Worm (Caenorhabditis elegans) whole organism, young adult: Measurements from ENCODE around the gene let-756.

Experiments used
- B0035.1 ChIP-seq: sonication (generic microtip); optimal IDR thresholded peaks from 2 replicates; lab custom pipeline; 2016; ENCODE audit warnings: missing genetic modification characterization, mild to moderate bottlenecking, missing compliant biosample characterization, missing genotype, missing genetic modification reagents
- F23B12.7 ChIP-seq: sonication (generic microtip); optimal IDR thresholded peaks from 2 replicates; lab custom pipeline; 2017; ENCODE audit warnings: missing genetic modification characterization, mild to moderate bottlenecking, missing compliant biosample characterization, antibody characterized with exemption, moderate library complexity; ENCODE audit not compliant: insufficient read depth
- F33H1.4 ChIP-seq: fragments of 200-800 bp; sonication (Bioruptor generic); IDR thresholded peaks from 2 replicates; pipeline ENCODE4 v1.3.6; 2022; ENCODE audit warnings: missing genetic modification reagents, missing genetic modification characterization, missing compliant biosample characterization
- F57A8.1 ChIP-seq: fragments of 200-800 bp; sonication (Bioruptor generic); optimal IDR thresholded peaks from 2 replicates; lab custom pipeline; 2018; ENCODE audit warnings: mild to moderate bottlenecking, missing genetic modification characterization, moderate library complexity, missing compliant biosample characterization
- Y53F4B.3 ChIP-seq: fragments of 200-800 bp; sonication (Bioruptor generic); IDR thresholded peaks from 2 replicates; pipeline ENCODE4 v1.3.6; 2022; ENCODE audit warnings: missing genetic modification reagents, missing genetic modification characterization, missing compliant biosample characterization
- ZK185.1 ChIP-seq: sonication (generic microtip); optimal IDR thresholded peaks from 2 replicates; lab custom pipeline; 2016; ENCODE audit warnings: mild to moderate bottlenecking, missing genetic modification characterization, missing compliant biosample characterization; ENCODE audit not compliant: poor library complexity, severe bottlenecking
- ama-1 ChIP-seq, 3 experiments: fragments of 150-350 bp in 1 of 3; sonication (generic microtip) in 2 of 3; optimal IDR thresholded peaks; 2 replicates each; lab custom pipeline; 2014 to 2018; ENCODE audit warnings: missing biosample characterization in 2 of 3, missing genetic modification characterization in 2 of 3, missing genetic modification reagents in 2 of 3
- atf-7 ChIP-seq: sonication (generic microtip); optimal IDR thresholded peaks from 2 replicates; lab custom pipeline; 2017; ENCODE audit warnings: mild to moderate bottlenecking, missing genetic modification characterization, missing compliant biosample characterization
- attf-5 ChIP-seq: fragments of 200-800 bp; sonication (Bioruptor generic); optimal IDR thresholded peaks from 2 replicates; lab custom pipeline; 2018; ENCODE audit warnings: mild to moderate bottlenecking, missing genetic modification characterization, missing compliant biosample characterization
- attf-6 ChIP-seq: fragments of 200-800 bp; sonication (Bioruptor generic); IDR thresholded peaks from 2 replicates; pipeline ENCODE4 v1.3.6; 2022; ENCODE audit warnings: missing genetic modification reagents, missing genetic modification characterization, missing compliant biosample characterization
- cebp-1 ChIP-seq, 2 experiments: fragments of 200-800 bp in 1 of 2; sonication (Bioruptor generic) in 1 of 2; sonication (generic microtip) in 1 of 2; IDR thresholded peaks in 1 of 2; optimal IDR thresholded peaks in 1 of 2; 2 replicates each; pipeline versions ENCODE4 v1.3.6 to Lab custom; 2017 to 2022; ENCODE audit warnings: missing compliant biosample characterization in 2 of 2, missing genetic modification characterization in 2 of 2, mild to moderate bottlenecking in 1 of 2, missing genetic modification reagents in 1 of 2, moderate library complexity in 1 of 2
- ceh-27 ChIP-seq: fragments of 200-800 bp; sonication (Bioruptor generic); optimal IDR thresholded peaks from 2 replicates; lab custom pipeline; 2018; ENCODE audit warnings: mild to moderate bottlenecking, missing genetic modification characterization, moderate library complexity, missing compliant biosample characterization
- ceh-58 ChIP-seq: fragments of 200-800 bp; sonication (Bioruptor generic); IDR thresholded peaks from 2 replicates; pipeline ENCODE4 v1.3.6; 2022; ENCODE audit warnings: missing genetic modification characterization, missing compliant biosample characterization
- efl-1 ChIP-seq: fragments of 150-350 bp; optimal IDR thresholded peaks from 2 replicates; lab custom pipeline; 2014; ENCODE audit warnings: missing biosample characterization, missing genetic modification reagents, missing genetic modification characterization
- egl-44 ChIP-seq: fragments of 200-800 bp; sonication (Bioruptor generic); IDR thresholded peaks from 2 replicates; pipeline ENCODE4 v1.3.6; 2022; ENCODE audit warnings: missing genetic modification reagents, missing genetic modification characterization, missing compliant biosample characterization
- egrh-3 ChIP-seq: fragments of 200-800 bp; sonication (Bioruptor generic); IDR thresholded peaks from 2 replicates; pipeline ENCODE4 v1.3.6; 2022; ENCODE audit warnings: missing genetic modification reagents, missing genetic modification characterization, missing compliant biosample characterization
- hmg-1.2 ChIP-seq: fragments of 200-800 bp; sonication (Bioruptor generic); IDR thresholded peaks from 2 replicates; pipeline ENCODE4 v1.3.6; 2022; ENCODE audit warnings: missing genetic modification reagents, missing genetic modification characterization, missing compliant biosample characterization
- hsf-1 ChIP-seq: fragments of 200-800 bp; sonication (Bioruptor generic); IDR thresholded peaks from 2 replicates; pipeline ENCODE4 v1.3.6; 2022; ENCODE audit warnings: missing genetic modification reagents, missing genetic modification characterization, missing compliant biosample characterization
- let-607 ChIP-seq, 2 experiments: fragments of 200-800 bp in 1 of 2; sonication (Bioruptor generic) in 1 of 2; sonication (generic microtip) in 1 of 2; optimal IDR thresholded peaks; 2 replicates each; lab custom pipeline; 2016 to 2018; ENCODE audit warnings: mild to moderate bottlenecking in 2 of 2, missing compliant biosample characterization in 2 of 2, missing genetic modification characterization in 2 of 2, moderate library complexity in 2 of 2, missing genotype in 1 of 2
- lin-35 ChIP-seq, 3 experiments: fragments of 150-350 bp in 2 of 3; sonication (generic microtip) in 1 of 3; optimal IDR thresholded peaks; 2 replicates each; lab custom pipeline; 2014 to 2018; ENCODE audit warnings: missing biosample characterization in 3 of 3, missing genetic modification characterization in 3 of 3, missing genetic modification reagents in 3 of 3
- lin-40 ChIP-seq: sonication (generic microtip); optimal IDR thresholded peaks from 2 replicates; lab custom pipeline; 2016; ENCODE audit warnings: missing genetic modification characterization, mild to moderate bottlenecking, missing compliant biosample characterization, missing genotype, missing genetic modification reagents
- lin-54 ChIP-seq: fragments of 200-800 bp; sonication (Bioruptor generic); optimal IDR thresholded peaks from 2 replicates; lab custom pipeline; 2018; ENCODE audit warnings: mild to moderate bottlenecking, missing genetic modification characterization, missing compliant biosample characterization
- lsl-1 ChIP-seq: fragments of 200-800 bp; sonication (Bioruptor generic); optimal IDR thresholded peaks from 2 replicates; lab custom pipeline; 2018; ENCODE audit warnings: mild to moderate bottlenecking, missing genetic modification characterization, moderate library complexity, missing compliant biosample characterization
- lsy-27 ChIP-seq: sonication (generic microtip); optimal IDR thresholded peaks from 2 replicates; lab custom pipeline; 2017; ENCODE audit warnings: missing genetic modification characterization, mild to moderate bottlenecking, missing compliant biosample characterization, antibody characterized with exemption, missing genotype, borderline replicate concordance; ENCODE audit not compliant: insufficient read depth
- madf-6 ChIP-seq: fragments of 200-800 bp; sonication (Bioruptor generic); IDR thresholded peaks from 2 replicates; pipeline ENCODE4 v1.3.6; 2022; ENCODE audit warnings: missing genetic modification reagents, missing genetic modification characterization, missing compliant biosample characterization
- mcd-1 ChIP-seq: fragments of 200-800 bp; sonication (Bioruptor generic); IDR thresholded peaks from 2 replicates; pipeline ENCODE4 v1.3.6; 2022; ENCODE audit warnings: missing genetic modification reagents, missing genetic modification characterization, missing compliant biosample characterization
- nhr-80 ChIP-seq: sonication (generic microtip); optimal IDR thresholded peaks from 2 replicates; lab custom pipeline; 2016; ENCODE audit warnings: missing genetic modification characterization, missing compliant biosample characterization
- pha-4 ChIP-seq: fragments of 150-350 bp; sonication (generic microtip); optimal IDR thresholded peaks from 2 replicates; lab custom pipeline; 2014; ENCODE audit warnings: missing biosample characterization, missing genetic modification reagents, missing genetic modification characterization
- snpc-1.1 ChIP-seq: sonication (generic microtip); optimal IDR thresholded peaks from 2 replicates; lab custom pipeline; 2017; ENCODE audit warnings: missing genetic modification characterization, mild to moderate bottlenecking, missing compliant biosample characterization, antibody characterized with exemption, moderate library complexity, missing genotype, missing genetic modification reagents; ENCODE audit not compliant: insufficient read depth
- snpc-1.3 ChIP-seq: sonication (generic microtip); optimal IDR thresholded peaks from 2 replicates; lab custom pipeline; 2017; ENCODE audit warnings: missing genetic modification characterization, mild to moderate bottlenecking, missing compliant biosample characterization, antibody characterized with exemption, moderate library complexity, missing genotype, missing genetic modification reagents; ENCODE audit not compliant: insufficient read depth
- snpc-4 ChIP-seq, 5 experiments: fragments of 150-350 bp in 1 of 5; sonication (generic microtip) in 4 of 5; optimal IDR thresholded peaks; 2 replicates each; lab custom pipeline; 2014 to 2018; ENCODE audit warnings: missing genetic modification characterization in 5 of 5, missing biosample characterization in 3 of 5, antibody characterized with exemption in 2 of 5, mild to moderate bottlenecking in 2 of 5, missing compliant biosample characterization in 2 of 5, missing genotype in 2 of 5, moderate library complexity in 2 of 5, missing genetic modification reagents in 1 of 5
- sptf-2 ChIP-seq: fragments of 200-800 bp; sonication (Bioruptor generic); optimal IDR thresholded peaks from 2 replicates; lab custom pipeline; 2018; ENCODE audit warnings: mild to moderate bottlenecking, missing genetic modification characterization, missing compliant biosample characterization
- tbp1 ChIP-seq: fragments of 200-800 bp; sonication (Bioruptor generic); optimal IDR thresholded peaks from 2 replicates; lab custom pipeline; 2018; ENCODE audit warnings: mild to moderate bottlenecking, missing genetic modification characterization, missing compliant biosample characterization
- tbx-9 ChIP-seq: sonication (generic microtip); optimal IDR thresholded peaks from 2 replicates; lab custom pipeline; 2016; ENCODE audit warnings: borderline replicate concordance, missing genetic modification characterization, inconsistent platforms, missing compliant biosample characterization
- zfh-2 ChIP-seq: fragments of 200-800 bp; sonication (Bioruptor generic); conservative IDR thresholded peaks from 2 replicates; pipeline ENCODE4 v1.3.6; 2022; ENCODE audit warnings: missing genetic modification reagents, missing genetic modification characterization, missing compliant biosample characterization
- ztf-18 ChIP-seq: sonication (generic microtip); optimal IDR thresholded peaks from 2 replicates; lab custom pipeline; 2016; ENCODE audit warnings: missing genotype, mild to moderate bottlenecking, missing genetic modification characterization, missing compliant biosample characterization

let-756 gene

ce11 chrIII:6422721-6423120 is 15.8 kb downstream of the let-756 start:
- no peak for TF ChIP-seq ztf-18
- no peak for TF ChIP-seq cebp-1 (GFP tag; IDR thresholded peaks at IDR 0.05; lab: Robert Waterston, UW)
- peak; percentile 35 for TF ChIP-seq cebp-1 (tag; optimal IDR thresholded peaks at IDR 0.05; lab: Kevin White, UChicago)
- TF ChIP-seq attf-5 (GFP tag; lab: Kevin White, UChicago) = peak; percentile 6
- TF ChIP-seq nhr-80 (tag; lab: Kevin White, UChicago) = peak; percentile 20
- peak; percentile 17 for TF ChIP-seq atf-7 (tag; lab: Kevin White, UChicago)
- no peak for TF ChIP-seq pha-4 (tag; lab: Kevin White, UChicago)
- no peak for TF ChIP-seq sptf-2 (GFP tag; lab: Kevin White, UChicago)

DNA sequence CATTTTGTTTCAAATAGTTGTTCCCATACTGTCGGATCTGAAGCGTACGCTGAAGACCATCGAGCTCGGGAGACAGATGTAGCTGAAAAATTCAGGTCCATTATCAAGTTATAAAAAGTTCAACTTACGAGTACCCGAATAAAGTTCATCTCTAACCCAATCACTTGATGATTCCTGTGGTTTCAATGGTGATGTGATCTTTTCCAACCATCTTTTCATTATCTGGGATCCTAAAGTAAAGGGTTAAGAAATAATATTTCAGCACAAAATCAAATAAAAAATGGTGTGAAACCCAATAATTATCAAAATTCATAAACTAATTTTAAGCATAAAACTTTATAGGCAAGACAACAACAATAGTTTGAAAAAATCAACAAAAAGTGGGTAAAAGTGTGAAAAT is 20.3 kb downstream of the let-756 start, which contains the start of gene C05D11.8:
Gene C05D11.8, minus strand, starts transcription at position 101 of the 400 bp plus-strand sequence.
- TF ChIP-seq egl-44 (no peak), zfh-2 (GFP tag; lab: Robert Waterston, UW) (no peak), tbx-9 (tag; lab: Kevin White, UChicago) (no peak), snpc-4 (GFP tag; optimal IDR thresholded peaks at IDR 0.05; lab: Kevin White, UChicago) (no peak), snpc-4 (tag; optimal IDR thresholded peaks at IDR 0.05; lab: Kevin White, UChicago) (no peak)

DNA sequence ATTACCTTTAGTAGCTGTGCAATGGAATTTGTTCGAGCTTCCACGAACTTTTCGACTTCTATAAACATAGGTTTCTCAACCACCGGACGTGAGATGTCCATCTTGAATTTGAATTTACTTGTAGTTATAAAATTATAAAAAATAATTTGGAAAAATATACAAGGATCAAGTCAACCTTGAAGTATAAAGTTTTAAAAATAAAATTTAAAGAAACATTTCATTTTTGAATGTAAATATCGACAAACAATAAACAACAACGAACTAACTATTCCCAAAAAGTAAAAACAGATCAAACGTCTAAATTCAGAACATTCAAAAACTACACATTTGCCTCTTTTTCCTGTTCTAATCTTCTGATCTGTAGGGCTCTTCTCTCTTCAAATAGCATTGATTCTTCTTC is 23.9 kb downstream of the let-756 start, which contains the start of gene popl-1:
Gene popl-1, minus strand, starts transcription at position 101 of the 400 bp plus-strand sequence.
- TF ChIP-seq egrh-3 (GFP tag; lab: Robert Waterston, UW) (no peak), ceh-58 (GFP tag; lab: Robert Waterston, UW) (no peak)

ce11 chrIII:6431766-6432228 is 24.9 kb downstream of the let-756 start, which contains the start of the genes mrps-17 and txdc-9:
Gene mrps-17, minus strand, starts transcription at chrIII:6431798.
Gene txdc-9, plus strand, starts transcription at chrIII:6432178.
- TF ChIP-seq hmg-1.2 (GFP tag; lab: Robert Waterston, UW) (peak; percentile 47; the same call in 1 of the 2 replicates), B0035.1 (tag; lab: Kevin White, UChicago) (no peak), lin-54 (GFP tag; lab: Kevin White, UChicago) (peak; percentile 42), let-607 (tag; optimal IDR thresholded peaks at IDR 0.05; lab: Kevin White, UChicago) (peak in 1 of 2 experiments; percentile 35), ZK185.1 (tag; lab: Kevin White, UChicago) (peak; percentile 5), F57A8.1 (no peak), efl-1 (GFP tag; lab: Kevin White, UChicago) (peak; percentile 47), ceh-27 (peak; percentile 55), lin-35 (GFP tag; optimal IDR thresholded peaks at IDR 0.05; lab: Kevin White, UChicago) (peak in 1 of 3 experiments; percentile 67), ceh-58 (GFP tag; lab: Robert Waterston, UW) (no peak), lsy-27 (tag; lab: Kevin White, UChicago) (no peak), cebp-1 (GFP tag; IDR thresholded peaks at IDR 0.05; lab: Robert Waterston, UW) (no peak), cebp-1 (tag; optimal IDR thresholded peaks at IDR 0.05; lab: Kevin White, UChicago) (peak; percentile 48), ztf-18 (peak; percentile 55), Y53F4B.3 (GFP tag; lab: Robert Waterston, UW) (no peak), snpc-4 (GFP tag; optimal IDR thresholded peaks at IDR 0.05; lab: Kevin White, UChicago) (no peak), snpc-4 (tag; optimal IDR thresholded peaks at IDR 0.05; lab: Kevin White, UChicago) (peak in 1 of 4 experiments; percentile 35), hsf-1 (0 out of 2 replicates have a peak, but pooled peaks have one; percentile 27), snpc-1.1 (tag; lab: Kevin White, UChicago) (peak; percentile 27), lsl-1 (GFP tag; lab: Kevin White, UChicago) (peak; percentile 48), attf-5 (GFP tag; lab: Kevin White, UChicago) (peak; percentile 71), tbp1 (GFP tag; lab: Kevin White, UChicago) (peak; percentile 53), snpc-1.3 (tag; lab: Kevin White, UChicago) (peak; percentile 70), zfh-2 (GFP tag; lab: Robert Waterston, UW) (no peak), F23B12.7 (tag; lab: Kevin White, UChicago) (peak; percentile 85), F33H1.4 (GFP tag; lab: Robert Waterston, UW) (peak; percentile 41; the same call in 1 of the 2 replicates), attf-6 (GFP tag; lab: Robert Waterston, UW) (no peak), mcd-1 (GFP tag; lab: Robert Waterston, UW) (peak; percentile 82), ama-1 (optimal IDR thresholded peaks at IDR 0.05; lab: Kevin White, UChicago) (no peak), ama-1 (GFP tag; optimal IDR thresholded peaks at IDR 0.05; lab: Kevin White, UChicago) (peak in 1 of 2 experiments; percentile 13), lin-40 (peak; percentile 33), madf-6 (peak; percentile 16; the same call in 1 of the 2 replicates)
